Fruit fly (Drosophila melanogaster) whole organism, embryonic: ENCODE results near the gene cu.
A peak's percentile ranks its signal among the peaks of the same experiment; 100 is the strongest.

ENCODE experiments used
- Asciz ChIP-seq: fragments of 200-800 bp; sonication (Bioruptor generic); optimal IDR thresholded peaks from 2 replicates; lab custom pipeline; 2017; ENCODE audit warnings: missing biosample characterization, mild to moderate bottlenecking, missing genetic modification characterization, missing genetic modification reagents
- B-H2 ChIP-seq: fragments of 200-800 bp; sonication (Bioruptor generic); optimal IDR thresholded peaks from 2 replicates; lab custom pipeline; 2018; ENCODE audit warnings: missing biosample characterization, mild to moderate bottlenecking, missing genetic modification characterization
- BEAF-32 ChIP-seq: fragments of 200-800 bp; sonication (Bioruptor generic); optimal IDR thresholded peaks from 3 replicates; lab custom pipeline; 2017; ENCODE audit warnings: missing biosample characterization, missing genetic modification characterization, mild to moderate bottlenecking, moderate library complexity, missing genetic modification reagents
- CG10959 ChIP-seq: fragments of 200-800 bp; sonication (Bioruptor generic); IDR thresholded peaks from 2 replicates; pipeline ENCODE4 v1.3.6; 2022; ENCODE audit warnings: missing biosample characterization, missing genetic modification characterization
- CG17328 ChIP-seq: fragments of 200-800 bp; sonication (Bioruptor generic); IDR thresholded peaks from 2 replicates; pipeline ENCODE4 v1.3.6; 2022; ENCODE audit warnings: missing biosample characterization, missing genetic modification characterization
- CG2120 ChIP-seq: fragments of 200-800 bp; sonication (Bioruptor generic); optimal IDR thresholded peaks from 3 replicates; lab custom pipeline; 2016; ENCODE audit warnings: missing biosample characterization, missing genetic modification characterization
- CG30020 ChIP-seq: fragments of 200-800 bp; optimal IDR thresholded peaks from 2 replicates; lab custom pipeline; 2019; ENCODE audit warnings: missing biosample characterization, mild to moderate bottlenecking, missing genetic modification characterization, moderate library complexity
- CG33213 ChIP-seq: fragments of 200-800 bp; sonication (Bioruptor generic); optimal IDR thresholded peaks from 3 replicates; lab custom pipeline; 2016; ENCODE audit warnings: missing biosample characterization, missing genetic modification characterization
- CG3838 ChIP-seq: fragments of 200-800 bp; sonication (Bioruptor generic); optimal IDR thresholded peaks from 3 replicates; lab custom pipeline; 2016; ENCODE audit warnings: missing biosample characterization, missing genetic modification characterization
- CG4360 ChIP-seq: fragments of 200-800 bp; sonication (Bioruptor generic); IDR thresholded peaks from 2 replicates; pipeline ENCODE4 v1.3.6; 2022; ENCODE audit warnings: missing biosample characterization, missing genetic modification characterization
- CG4820 ChIP-seq: fragments of 200-800 bp; sonication (Bioruptor generic); optimal IDR thresholded peaks from 3 replicates; lab custom pipeline; 2016; ENCODE audit warnings: missing biosample characterization, missing genetic modification characterization
- CG6791 ChIP-seq: fragments of 200-800 bp; sonication (Bioruptor generic); IDR thresholded peaks from 3 replicates; pipeline ENCODE4 v1.3.6; 2022; ENCODE audit warnings: missing biosample characterization, missing genetic modification characterization; ENCODE audit not compliant: partially characterized antibody
- CG7786 ChIP-seq: fragments of 200-800 bp; sonication (Bioruptor generic); optimal IDR thresholded peaks from 2 replicates; lab custom pipeline; 2016; ENCODE audit warnings: missing biosample characterization, missing genetic modification characterization
- CG7928 ChIP-seq: fragments of 200-800 bp; sonication (Bioruptor generic); optimal IDR thresholded peaks from 2 replicates; lab custom pipeline; 2017; ENCODE audit warnings: missing biosample characterization, mild to moderate bottlenecking, missing genetic modification characterization
- CG9437 ChIP-seq: fragments of 200-800 bp; sonication (Bioruptor generic); optimal IDR thresholded peaks from 2 replicates; lab custom pipeline; 2018; ENCODE audit warnings: missing biosample characterization, mild to moderate bottlenecking, missing genetic modification characterization
- CG9609 ChIP-seq: fragments of 200-800 bp; sonication (Bioruptor generic); optimal IDR thresholded peaks from 3 replicates; lab custom pipeline; 2016; ENCODE audit warnings: missing biosample characterization, missing genetic modification characterization
- CG9817 ChIP-seq: fragments of 200-800 bp; sonication (Bioruptor generic); optimal IDR thresholded peaks from 2 replicates; lab custom pipeline; 2018; ENCODE audit warnings: missing biosample characterization, mild to moderate bottlenecking, missing genetic modification characterization, moderate library complexity
- Dad ChIP-seq: fragments of 200-800 bp; sonication (Bioruptor generic); optimal IDR thresholded peaks from 3 replicates; lab custom pipeline; 2016; ENCODE audit warnings: missing biosample characterization, missing genetic modification characterization
- Dip2 ChIP-seq: fragments of 200-800 bp; sonication (Bioruptor generic); IDR thresholded peaks from 2 replicates; pipeline ENCODE4 v1.3.6; 2022; ENCODE audit warnings: missing biosample characterization, missing genetic modification characterization
- ERR ChIP-seq: fragments of 200-800 bp; sonication (Bioruptor generic); optimal IDR thresholded peaks from 2 replicates; lab custom pipeline; 2016; ENCODE audit warnings: missing biosample characterization, missing genetic modification characterization
- Ets65A ChIP-seq: fragments of 200-800 bp; sonication (Bioruptor generic); peaks from one replicate; lab custom pipeline; 2016; ENCODE audit warnings: missing biosample characterization, missing genetic modification characterization
- Gsc ChIP-seq: fragments of 200-800 bp; sonication (Bioruptor generic); IDR thresholded peaks from 2 replicates; pipeline ENCODE4 v1.3.6; 2022; ENCODE audit warnings: missing biosample characterization, missing genetic modification characterization
- HHEX ChIP-seq: fragments of 200-800 bp; sonication (Bioruptor generic); optimal IDR thresholded peaks from 3 replicates; lab custom pipeline; 2017; ENCODE audit warnings: missing biosample characterization, mild to moderate bottlenecking, missing genetic modification characterization, missing genetic modification reagents
- HLH4C ChIP-seq: fragments of 200-800 bp; sonication (Bioruptor generic); IDR thresholded peaks from 3 replicates; pipeline ENCODE4 v1.3.6; 2022; ENCODE audit warnings: missing biosample characterization, missing genetic modification characterization; ENCODE audit not compliant: partially characterized antibody
- Lhr ChIP-seq: fragments of 200-800 bp; sonication (Bioruptor generic); optimal IDR thresholded peaks from 3 replicates; lab custom pipeline; 2017; ENCODE audit warnings: mild to moderate bottlenecking, missing biosample characterization, missing genetic modification reagents, missing genetic modification characterization
- NfI ChIP-seq: fragments of 200-800 bp; sonication (Bioruptor generic); optimal IDR thresholded peaks from 3 replicates; lab custom pipeline; 2018; ENCODE audit warnings: missing biosample characterization, mild to moderate bottlenecking, missing genetic modification characterization, moderate library complexity
- Opbp ChIP-seq: fragments of 200-800 bp; sonication (Bioruptor generic); IDR thresholded peaks from 3 replicates; pipeline ENCODE4 v1.3.6; 2022; ENCODE audit warnings: missing biosample characterization, missing genetic modification characterization; ENCODE audit not compliant: partially characterized antibody
- Poxn ChIP-seq: fragments of 200-800 bp; sonication (Bioruptor generic); IDR thresholded peaks from 2 replicates; pipeline ENCODE4 v1.3.6; 2022; ENCODE audit warnings: missing biosample characterization, missing genetic modification characterization
- Scr ChIP-seq: fragments of 200-800 bp; sonication (Bioruptor generic); IDR thresholded peaks from 2 replicates; pipeline ENCODE4 v1.3.6; 2022; ENCODE audit warnings: missing biosample characterization, missing genetic modification characterization; ENCODE audit not compliant: partially characterized antibody
- Sin3A ChIP-seq: fragments of >200 bp; optimal IDR thresholded peaks from 2 replicates; lab custom pipeline; 2018
- Tbp ChIP-seq: fragments of >200 bp; optimal IDR thresholded peaks from 2 replicates; lab custom pipeline; 2018; ENCODE audit warnings: missing biosample characterization, missing genetic modification characterization
- az2 ChIP-seq: fragments of 200-800 bp; sonication (Bioruptor generic); optimal IDR thresholded peaks from 3 replicates; lab custom pipeline; 2016; ENCODE audit warnings: missing biosample characterization, missing genetic modification characterization
- bigmax ChIP-seq: fragments of 200-800 bp; sonication (Bioruptor generic); optimal IDR thresholded peaks from 2 replicates; lab custom pipeline; 2018; ENCODE audit warnings: missing biosample characterization, mild to moderate bottlenecking, missing genetic modification characterization
- croc ChIP-seq: fragments of 200-800 bp; sonication (Bioruptor generic); conservative IDR thresholded peaks from 3 replicates; pipeline ENCODE4 v1.3.6; 2022; ENCODE audit warnings: missing biosample characterization, missing genetic modification characterization
- danr ChIP-seq: fragments of 200-800 bp; sonication (Bioruptor generic); IDR thresholded peaks from 2 replicates; pipeline ENCODE4 v1.3.6; 2022; ENCODE audit warnings: missing biosample characterization, missing genetic modification characterization
- ewg ChIP-seq: fragments of 200-800 bp; sonication (Bioruptor generic); optimal IDR thresholded peaks from 3 replicates; lab custom pipeline; 2017; ENCODE audit warnings: mild to moderate bottlenecking, missing biosample characterization, missing genetic modification reagents, missing genetic modification characterization
- eyg ChIP-seq: fragments of 200-800 bp; sonication (Bioruptor generic); optimal IDR thresholded peaks from 3 replicates; lab custom pipeline; 2016; ENCODE audit warnings: missing biosample characterization, missing genetic modification characterization
- gsb ChIP-seq: fragments of 200-800 bp; sonication (Bioruptor generic); IDR thresholded peaks from 2 replicates; pipeline ENCODE4 v1.3.6; 2022; ENCODE audit warnings: missing biosample characterization, missing genetic modification characterization
- gsb-n ChIP-seq: fragments of 200-800 bp; sonication (Bioruptor generic); optimal IDR thresholded peaks from 3 replicates; lab custom pipeline; 2018; ENCODE audit warnings: missing biosample characterization, mild to moderate bottlenecking, missing genetic modification characterization
- lab ChIP-seq: fragments of 200-800 bp; sonication (Bioruptor generic); optimal IDR thresholded peaks from 3 replicates; lab custom pipeline; 2017; ENCODE audit warnings: missing biosample characterization, missing genetic modification characterization, mild to moderate bottlenecking, moderate library complexity, missing genetic modification reagents
- lov ChIP-seq, 2 experiments: fragments of 200-800 bp in 1 of 2; fragments of >200 bp in 1 of 2; sonication (Bioruptor generic) in 1 of 2; IDR thresholded peaks in 1 of 2; optimal IDR thresholded peaks in 1 of 2; 2 replicates in 1 of 2; 3 replicates in 1 of 2; pipeline versions ENCODE4 v1.3.6 to Lab custom; 2017 to 2022; ENCODE audit warnings: missing biosample characterization in 1 of 2, missing genetic modification characterization in 1 of 2
- nau ChIP-seq: fragments of 200-800 bp; sonication (Bioruptor generic); optimal IDR thresholded peaks from 3 replicates; lab custom pipeline; 2017; ENCODE audit warnings: missing biosample characterization, mild to moderate bottlenecking, missing genetic modification characterization, missing genetic modification reagents
- p53 ChIP-seq: fragments of 200-800 bp; sonication (Bioruptor generic); optimal IDR thresholded peaks from 2 replicates; lab custom pipeline; 2016; ENCODE audit warnings: missing biosample characterization, missing genetic modification characterization
- pfk ChIP-seq: fragments of 200-800 bp; sonication (Bioruptor generic); optimal IDR thresholded peaks from 2 replicates; lab custom pipeline; 2018; ENCODE audit warnings: missing biosample characterization, mild to moderate bottlenecking, missing genetic modification characterization, moderate library complexity
- pzg ChIP-seq: fragments of 200-800 bp; sonication (Bioruptor generic); optimal IDR thresholded peaks from 3 replicates; lab custom pipeline; 2018; ENCODE audit warnings: missing biosample characterization, mild to moderate bottlenecking, missing genetic modification characterization, moderate library complexity
- sna ChIP-seq: fragments of 200-800 bp; sonication (Bioruptor generic); IDR thresholded peaks from 2 replicates; pipeline ENCODE4 v1.3.6; 2022; ENCODE audit warnings: missing biosample characterization, missing genetic modification characterization; ENCODE audit not compliant: partially characterized antibody
- tgo ChIP-seq: fragments of 200-800 bp; sonication (Bioruptor generic); IDR thresholded peaks from 3 replicates; pipeline ENCODE4 v1.3.6; 2022; ENCODE audit warnings: missing biosample characterization, missing genetic modification characterization
- usp ChIP-seq: fragments of >200 bp; optimal IDR thresholded peaks from 2 replicates; lab custom pipeline; 2017; ENCODE audit warnings: missing biosample characterization, missing genetic modification characterization
- zen ChIP-seq: fragments of 200-800 bp; sonication (Bioruptor generic); optimal IDR thresholded peaks from 3 replicates; lab custom pipeline; 2018; ENCODE audit warnings: missing biosample characterization, mild to moderate bottlenecking, missing genetic modification characterization, moderate library complexity

Gene cu

dm6 chr3R:11234918-11235371, 37.6 kb downstream of the cu start, which contains the start of the genes Arfip and CG17721 (continued):
- TF ChIP-seq HHEX = no peak
- TF ChIP-seq croc (GFP tag; lab: Robert Waterston, UW) = no peak
- TF ChIP-seq Opbp (GFP tag; lab: Robert Waterston, UW) = peak; percentile 46; the same call in 2 of the 3 replicates
- no peak for TF ChIP-seq Tbp (GFP tag; lab: Kevin White, UChicago)
- TF ChIP-seq Dad (GFP tag; lab: Kevin White, UChicago) = no peak
- TF ChIP-seq ERR (GFP tag; lab: Kevin White, UChicago) = no peak
- TF ChIP-seq lov (optimal IDR thresholded peaks at IDR 0.05; lab: Kevin White, UChicago) = no peak
- TF ChIP-seq lov (GFP tag; IDR thresholded peaks at IDR 0.05; lab: Robert Waterston, UW) = no peak
- TF ChIP-seq nau (GFP tag; lab: Kevin White, UChicago) = no peak
- TF ChIP-seq, all 482 proteins: peak for 57

- TF ChIP-seq CG7786 (GFP tag; lab: Kevin White, UChicago) (no peak), CG2120 (GFP tag; lab: Kevin White, UChicago) (no peak), danr (GFP tag; lab: Robert Waterston, UW) (no peak), Lhr (GFP tag; lab: Kevin White, UChicago) (peak; percentile 6), gsb (GFP tag; lab: Robert Waterston, UW) (no peak), CG4360 (GFP tag; lab: Robert Waterston, UW) (no peak), CG9609 (GFP tag; lab: Kevin White, UChicago) (no peak), CG3838 (GFP tag; lab: Kevin White, UChicago) (peak; percentile 39), gsb-n (tag; lab: Kevin White, UChicago) (no peak), Scr (GFP tag; lab: Robert Waterston, UW) (peak; percentile 61), p53 (GFP tag; lab: Kevin White, UChicago) (no peak), HHEX (no peak), lab (GFP tag; lab: Kevin White, UChicago) (no peak), CG9437 (GFP tag; lab: Kevin White, UChicago) (no peak), Asciz (GFP tag; lab: Kevin White, UChicago) (no peak), CG9817 (tag; lab: Kevin White, UChicago) (no peak), B-H2 (GFP tag; lab: Kevin White, UChicago) (peak; percentile 26), usp (GFP tag; lab: Kevin White, UChicago) (no peak), Sin3A (lab: Kevin White, UChicago) (no peak), CG17328 (GFP tag; lab: Robert Waterston, UW) (no peak), CG10959 (GFP tag; lab: Robert Waterston, UW) (no peak), Poxn (GFP tag; lab: Robert Waterston, UW) (no peak), CG7928 (no peak), NfI (GFP tag; lab: Kevin White, UChicago) (no peak), az2 (GFP tag; lab: Kevin White, UChicago) (no peak), sna (GFP tag; lab: Robert Waterston, UW) (0 out of 2 replicates have a peak, but pooled peaks have one; percentile 50), pfk (GFP tag; lab: Kevin White, UChicago) (peak; percentile 19), tgo (no peak), eyg (GFP tag; lab: Kevin White, UChicago) (no peak), Dip2 (GFP tag; lab: Robert Waterston, UW) (no peak), zen (tag; lab: Kevin White, UChicago) (peak; percentile 30), CG33213 (GFP tag; lab: Kevin White, UChicago) (no peak), CG30020 (tag; lab: Kevin White, UChicago) (no peak), pzg (GFP tag; lab: Kevin White, UChicago) (peak; percentile 49), ewg (GFP tag; lab: Kevin White, UChicago) (no peak), Ets65A (GFP tag; lab: Kevin White, UChicago) (peak; percentile 56), CG6791 (no peak), bigmax (no peak), CG4820 (GFP tag; lab: Kevin White, UChicago) (no peak), HLH4C (GFP tag; lab: Robert Waterston, UW) (no peak; the same call in 2 of the 3 replicates), BEAF-32 (GFP tag; lab: Kevin White, UChicago) (peak; percentile 65), Gsc (GFP tag; lab: Robert Waterston, UW) (no peak)
Observed at dm6 chr3R:11236041-11236440, 38.6 kb downstream of the cu start, which contains the start of gene CG31441. TSS of gene CG31441 (plus strand) at chr3R:11236286.
